Fruit fly (Drosophila melanogaster): Measurements from ENCODE around the gene CG32814.

CG32814 gene

dm6 chrX:1033066-1033465 lies 6.6 kb upstream of the CG32814 start (continued):
- TF ChIP-seq CG4424 (GFP tag; optimal IDR thresholded peaks at IDR 0.05) (no peak), CG17361 (GFP tag; IDR thresholded peaks at IDR 0.05) (no peak), Dip3 (GFP tag; optimal IDR thresholded peaks at IDR 0.05) (no peak), CG4820 (GFP tag; optimal IDR thresholded peaks at IDR 0.05) (no peak), Drgx (GFP tag; IDR thresholded peaks at IDR 0.05) (no peak), ro (GFP tag; IDR thresholded peaks at IDR 0.05) (no peak), phol (tag; optimal IDR thresholded peaks at IDR 0.05) (peak; percentile 24), ci (GFP tag; IDR thresholded peaks at IDR 0.05) (0 out of 3 replicates have a peak, but pooled peaks have one; percentile 27), Max (GFP tag; optimal IDR thresholded peaks at IDR 0.05) (no peak), kah (GFP tag; optimal IDR thresholded peaks at IDR 0.05) (no peak), Pdp1 (GFP tag; optimal IDR thresholded peaks at IDR 0.05) (peak; percentile 20 to 60), sug (tag; optimal IDR thresholded peaks at IDR 0.05) (peak; percentile 14), Rfx (GFP tag; IDR thresholded peaks at IDR 0.05) (peak; percentile 75), CG1233 (GFP tag; optimal IDR thresholded peaks at IDR 0.05) (no peak), Fer1 (GFP tag; optimal IDR thresholded peaks at IDR 0.05) (no peak), CG31441 (GFP tag; IDR thresholded peaks at IDR 0.05) (no peak), Rx (GFP tag; IDR thresholded peaks at IDR 0.05) (no peak), aop (GFP tag; IDR thresholded peaks at IDR 0.05) (no peak), CG11093 (GFP tag; IDR thresholded peaks at IDR 0.05) (no peak), Deaf1 (tag; optimal IDR thresholded peaks at IDR 0.05) (no peak), run (tag; optimal IDR thresholded peaks at IDR 0.05) (no peak), Ravus (GFP tag; IDR thresholded peaks at IDR 0.05) (no peak), Dfd (GFP tag; optimal IDR thresholded peaks at IDR 0.05) (no peak), BtbVII (GFP tag; optimal IDR thresholded peaks at IDR 0.05) (no peak), CG9817 (tag; optimal IDR thresholded peaks at IDR 0.05) (peak; percentile 13), GATAe (GFP tag; conservative IDR thresholded peaks at IDR 0.05) (no peak), CG18262 (tag; optimal IDR thresholded peaks at IDR 0.05) (no peak), HLH3B (GFP tag; IDR thresholded peaks at IDR 0.05) (no peak), Dp (GFP tag; optimal IDR thresholded peaks at IDR 0.05) (peak; percentile 89), CG33213 (GFP tag; optimal IDR thresholded peaks at IDR 0.05) (no peak), CG11398 (GFP tag; optimal IDR thresholded peaks at IDR 0.05) (no peak), CG1832 (GFP tag; optimal IDR thresholded peaks at IDR 0.05) (no peak), CG2875 (GFP tag; optimal IDR thresholded peaks at IDR 0.05) (no peak), Sry-β (GFP tag; optimal IDR thresholded peaks at IDR 0.05) (no peak), chn (GFP tag; optimal IDR thresholded peaks at IDR 0.05) (no peak), twi (tag; optimal IDR thresholded peaks at IDR 0.05) (no peak), CG5245 (GFP tag; optimal IDR thresholded peaks at IDR 0.05) (no peak), Dek (tag; optimal IDR thresholded peaks at IDR 0.05) (no peak), CG4360 (GFP tag; IDR thresholded peaks at IDR 0.05) (no peak), br (optimal IDR thresholded peaks at IDR 0.05) (no peak), CkIIα-i1 (GFP tag; IDR thresholded peaks at IDR 0.05) (no peak), Bdp1 (GFP tag; optimal IDR thresholded peaks at IDR 0.05) (no peak), CG1603 (tag; optimal IDR thresholded peaks at IDR 0.05) (peak; percentile 76), Awh (GFP tag; IDR thresholded peaks at IDR 0.05) (no peak), sqz (GFP tag; optimal IDR thresholded peaks at IDR 0.05) (no peak), CG6654 (GFP tag; optimal IDR thresholded peaks at IDR 0.05) (no peak), CG17802 (tag; optimal IDR thresholded peaks at IDR 0.05) (no peak), Gug (GFP tag; IDR thresholded peaks at IDR 0.05) (peak; percentile 80; the same call in 2 of the 4 replicates), Abd-B (GFP tag; optimal IDR thresholded peaks at IDR 0.05) (no peak), CG8765 (GFP tag; IDR thresholded peaks at IDR 0.05) (no peak), en (GFP tag; optimal IDR thresholded peaks at IDR 0.05) (no peak), CG4617 (GFP tag; optimal IDR thresholded peaks at IDR 0.05; ENCODE audit: borderline replicate concordance) (peak; percentile 14), CG3995 (GFP tag; optimal IDR thresholded peaks at IDR 0.05) (peak; percentile 48)

All from whole organism, embryonic.